Worm (Caenorhabditis elegans) whole organism, midembryonic: ENCODE results near the gene fbxa-153.
"Not testable (repeated sequence)": the region's sequence is repeated elsewhere in the genome, so short reads cannot be mapped to it uniquely, and the experiment has no call there.

ENCODE experiments used
- T22C8.4 ChIP-seq: fragments of 200-800 bp; sonication (Bioruptor generic); IDR thresholded peaks from 2 replicates; pipeline ENCODE4 v1.3.6; 2022; ENCODE audit warnings: missing genetic modification characterization, missing compliant biosample characterization
- cog-1 ChIP-seq: sonication (generic microtip); optimal IDR thresholded peaks from 2 replicates; lab custom pipeline; 2016; ENCODE audit warnings: missing genetic modification characterization, missing compliant biosample characterization
- flt-1 ChIP-seq: fragments of 200-800 bp; sonication (Bioruptor generic); IDR thresholded peaks from 2 replicates; pipeline ENCODE4 v1.3.6; 2022; ENCODE audit warnings: missing genetic modification characterization, missing compliant biosample characterization
- klf-2 ChIP-seq: fragments of 200-800 bp; sonication (Bioruptor generic); conservative IDR thresholded peaks from 2 replicates; pipeline ENCODE4 v1.3.6; 2022; ENCODE audit warnings: missing genetic modification reagents, missing genetic modification characterization, missing compliant biosample characterization
- med-1 ChIP-seq: sonication (generic microtip); optimal IDR thresholded peaks from 2 replicates; lab custom pipeline; 2017; ENCODE audit warnings: missing genetic modification characterization, mild to moderate bottlenecking, missing compliant biosample characterization, antibody characterized with exemption, missing genetic modification reagents; ENCODE audit not compliant: insufficient read depth
- ref-1 ChIP-seq: fragments of 200-800 bp; sonication (Bioruptor generic); conservative IDR thresholded peaks from 2 replicates; pipeline ENCODE4 v1.3.6; 2022; ENCODE audit warnings: missing genetic modification reagents, missing genetic modification characterization, missing compliant biosample characterization
- tab-1 ChIP-seq: fragments of 200-800 bp; sonication (Bioruptor generic); IDR thresholded peaks from 2 replicates; pipeline ENCODE4 v1.3.6; 2022; ENCODE audit warnings: missing genetic modification characterization, missing compliant biosample characterization
- ztf-23 ChIP-seq: fragments of 200-800 bp; sonication (Bioruptor generic); IDR thresholded peaks from 2 replicates; pipeline ENCODE4 v1.3.6; 2022; ENCODE audit warnings: missing genetic modification reagents, missing genetic modification characterization, missing compliant biosample characterization
- ztf-29 ChIP-seq: fragments of 200-800 bp; sonication (Bioruptor generic); IDR thresholded peaks from 2 replicates; pipeline ENCODE4 v1.3.6; 2022; ENCODE audit warnings: missing genetic modification reagents, missing genetic modification characterization, missing compliant biosample characterization

The fbxa-153 gene

ce11 chrV:15629543-15629942, 19.4 kb upstream of the fbxa-153 start, which contains the start of gene str-248:
str-248 (minus strand) TSS chrV:15629643.
- TF ChIP-seq med-1 (no peak), ztf-29 (GFP tag; lab: Robert Waterston, UW) (no peak), flt-1 (no peak), ztf-23 (GFP tag; lab: Robert Waterston, UW) (no peak), tab-1 (no peak), ref-1 (no peak), klf-2 (GFP tag; lab: Robert Waterston, UW) (no peak), T22C8.4 (GFP tag; lab: Robert Waterston, UW) (no peak), cog-1 (tag; lab: Kevin White, UChicago) (no peak)

DNA sequence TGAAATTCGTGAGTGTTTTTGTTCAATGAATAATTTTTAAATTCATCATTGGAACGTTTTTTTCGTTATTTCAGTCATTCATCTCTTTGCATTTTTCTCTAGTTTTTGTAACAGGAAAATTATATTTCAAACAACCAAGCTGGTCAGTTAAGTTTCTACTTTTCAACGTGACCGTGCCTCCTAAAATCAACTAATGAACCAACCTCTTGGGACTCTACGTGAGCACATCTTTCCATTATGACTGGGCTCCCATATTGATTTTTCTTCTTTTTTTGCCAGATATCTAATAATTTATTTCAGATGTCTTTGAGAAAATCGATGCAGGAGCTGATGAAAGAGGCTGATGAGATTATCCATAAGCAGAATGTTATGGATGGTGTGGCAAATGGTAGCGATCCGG, 15.4 kb upstream of the fbxa-153 start, which contains the start of gene C55A1.11:
Gene C55A1.11 (plus strand): TSS at position 301 of the 400 bp plus-strand sequence.
- TF ChIP-seq ztf-23 (GFP tag; lab: Robert Waterston, UW) (no peak), flt-1 (no peak), tab-1 (no peak), cog-1 (tag; lab: Kevin White, UChicago) (no peak), ztf-29 (GFP tag; lab: Robert Waterston, UW) (no peak), T22C8.4 (GFP tag; lab: Robert Waterston, UW) (no peak), ref-1 (no peak), klf-2 (GFP tag; lab: Robert Waterston, UW) (no peak)

- TF ChIP-seq med-1 (no peak), cog-1 (tag; lab: Kevin White, UChicago) (no peak)
Observed at ce11 chrV:15621518-15621917, 11.3 kb upstream of the fbxa-153 start, which contains the start of gene C55A1.1. C55A1.1 (plus strand) TSS chrV:15621818.

DNA sequence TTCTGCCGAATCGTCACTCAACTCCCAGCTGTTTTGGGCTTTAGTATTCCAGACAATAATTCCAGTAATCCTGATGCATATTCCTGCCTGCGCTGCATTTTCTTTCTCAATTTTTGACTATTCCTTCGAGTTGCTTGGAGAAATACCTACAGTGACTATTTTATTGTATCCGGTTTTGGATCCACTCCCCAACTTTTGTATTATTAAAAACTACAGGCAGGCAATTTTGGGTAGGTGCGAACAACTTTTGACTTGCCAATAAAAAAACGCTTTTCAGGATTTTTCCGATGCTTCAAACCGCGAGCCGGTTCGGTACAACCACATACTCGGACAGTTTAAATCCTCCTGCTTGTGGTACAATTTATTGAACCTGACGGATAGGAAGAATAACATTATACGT, 4.3 kb upstream of the fbxa-153 start:
- no peak for TF ChIP-seq T22C8.4 (GFP tag; lab: Robert Waterston, UW)

- TF ChIP-seq klf-2 (GFP tag; lab: Robert Waterston, UW) (no peak), tab-1 (no peak), cog-1 (tag; lab: Kevin White, UChicago) (no peak), ztf-23 (GFP tag; lab: Robert Waterston, UW) (no peak), ref-1 (no peak), flt-1 (no peak), med-1 (no peak)
Observed at ce11 chrV:15612886-15613285, 2.7 kb upstream of the fbxa-153 start, which contains the start of gene str-263. str-263 (plus strand) TSS chrV:15613186.

ce11 chrV:15605045-15605444, 5.1 kb downstream of the fbxa-153 start, which contains the start of gene fbxa-154:
fbxa-154 (minus strand) TSS chrV:15605145.
- no peak for TF ChIP-seq ztf-23 (GFP tag; lab: Robert Waterston, UW)
- no peak for TF ChIP-seq ztf-29 (GFP tag; lab: Robert Waterston, UW)
- TF ChIP-seq ref-1 = no peak
- TF ChIP-seq cog-1 (tag; lab: Kevin White, UChicago) = no peak
- TF ChIP-seq klf-2 (GFP tag; lab: Robert Waterston, UW) = no peak
- TF ChIP-seq flt-1 = no peak
- TF ChIP-seq tab-1 = no peak
- no peak for TF ChIP-seq med-1
- TF ChIP-seq T22C8.4 (GFP tag; lab: Robert Waterston, UW) = no peak

- no peak for TF ChIP-seq cog-1 (tag; lab: Kevin White, UChicago)
- no peak for TF ChIP-seq ztf-29 (GFP tag; lab: Robert Waterston, UW)
- TF ChIP-seq T22C8.4 (GFP tag; lab: Robert Waterston, UW) = no peak
- TF ChIP-seq tab-1 = no peak
- TF ChIP-seq ref-1 = no peak
- TF ChIP-seq klf-2 (GFP tag; lab: Robert Waterston, UW) = no peak
- TF ChIP-seq med-1 = no peak
- no peak for TF ChIP-seq ztf-23 (GFP tag; lab: Robert Waterston, UW)
- TF ChIP-seq flt-1 = no peak
Observed at ce11 chrV:15602253-15602652, 7.9 kb downstream of the fbxa-153 start, which contains the start of gene fbxa-152. fbxa-152 (minus strand) TSS chrV:15602353.

- not testable (repeated sequence) for TF ChIP-seq flt-1, med-1, ref-1
Observed at ce11 chrV:15599762-15600161, 10.4 kb downstream of the fbxa-153 start, which contains the start of gene B0391.14. B0391.14 (minus strand) TSS chrV:15599862.

DNA sequence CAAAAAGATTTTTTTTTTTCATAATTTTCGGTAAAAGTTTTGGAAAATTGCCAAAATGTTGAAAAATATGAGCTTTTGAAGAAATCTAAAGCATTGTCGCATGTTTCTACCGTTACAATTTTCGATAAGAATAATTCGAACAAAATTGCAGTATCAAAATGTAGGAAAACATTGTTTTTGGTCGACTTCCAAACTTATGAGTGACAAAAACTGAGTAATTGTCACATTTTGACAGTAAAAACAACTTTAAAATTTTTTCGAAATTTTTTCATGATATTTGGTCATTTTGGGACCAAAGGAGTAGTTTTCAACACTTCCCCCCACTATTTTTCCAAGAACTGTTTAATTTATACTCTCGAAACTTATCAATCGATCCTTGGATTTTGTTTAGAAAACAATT, 15.6 kb downstream of the fbxa-153 start, which contains the start of gene fbxa-139:
Gene fbxa-139 (minus strand): TSS at position 101 of the 400 bp plus-strand sequence.
- TF ChIP-seq flt-1 (no peak), cog-1 (tag; lab: Kevin White, UChicago) (no peak), tab-1 (no peak)

- not testable (repeated sequence) for TF ChIP-seq tab-1; T22C8.4 (GFP tag; lab: Robert Waterston, UW); ztf-23 (GFP tag; lab: Robert Waterston, UW)
Observed at ce11 chrV:15590183-15590667, 20.0 kb downstream of the fbxa-153 start, which contains the start of gene F28F8.7. F28F8.7 (minus strand) TSS chrV:15590617.

DNA sequence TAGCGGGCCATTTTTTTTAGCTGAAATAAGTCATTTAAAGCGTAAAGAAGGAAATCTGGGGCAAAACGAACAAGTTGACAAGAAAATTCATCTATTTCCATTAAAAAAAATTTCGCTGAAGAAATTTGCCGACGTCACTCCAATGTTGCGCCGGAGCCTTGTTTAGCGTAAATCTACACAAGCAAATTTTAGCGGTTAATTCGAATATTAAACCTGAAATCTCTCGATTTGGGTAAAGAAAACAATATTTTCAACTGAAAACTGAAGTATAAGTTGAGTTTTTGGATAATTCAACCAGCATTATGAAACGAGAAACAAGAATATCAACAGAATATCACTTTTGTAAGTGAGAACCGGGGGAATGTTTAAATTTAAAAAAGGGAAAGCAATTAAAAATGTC, 31.8 kb downstream of the fbxa-153 start, which contains the start of gene F28F8.9:
Gene F28F8.9 (minus strand): TSS at position 288 of the 400 bp plus-strand sequence.
- TF ChIP-seq ztf-29 (GFP tag; lab: Robert Waterston, UW) = no peak
- TF ChIP-seq ref-1 = no peak
- no peak for TF ChIP-seq klf-2 (GFP tag; lab: Robert Waterston, UW)
- TF ChIP-seq T22C8.4 (GFP tag; lab: Robert Waterston, UW) = no peak
